Fruit fly (Drosophila melanogaster) whole organism, embryonic: ENCODE data around the gene CG12581.

Experiments
- BtbVII ChIP-seq: fragments of 200-800 bp; sonication (Bioruptor generic); optimal IDR thresholded peaks from 3 replicates; lab custom pipeline; 2017; ENCODE audit warnings: missing biosample characterization, mild to moderate bottlenecking, missing genetic modification characterization
- CG1024 ChIP-seq: fragments of 200-800 bp; sonication (Bioruptor generic); IDR thresholded peaks from 2 replicates; pipeline ENCODE4 v1.3.6; 2022; ENCODE audit warnings: missing biosample characterization, missing genetic modification characterization
- CG10321 ChIP-seq: fragments of 200-800 bp; sonication (Bioruptor generic); IDR thresholded peaks from 2 replicates; pipeline ENCODE4 v1.3.6; 2022; ENCODE audit warnings: missing biosample characterization, missing genetic modification characterization
- CG10366 ChIP-seq: fragments of 200-800 bp; sonication (Bioruptor generic); IDR thresholded peaks from 2 replicates; pipeline ENCODE4 v1.3.6; 2022; ENCODE audit warnings: missing biosample characterization, missing genetic modification characterization
- CG10462 ChIP-seq: fragments of 200-800 bp; sonication (Bioruptor generic); optimal IDR thresholded peaks from 2 replicates; lab custom pipeline; 2016; ENCODE audit warnings: missing biosample characterization, missing genetic modification characterization
- CG11504 ChIP-seq: fragments of 200-800 bp; sonication (Bioruptor generic); optimal IDR thresholded peaks from 3 replicates; lab custom pipeline; 2019; ENCODE audit warnings: missing biosample characterization, mild to moderate bottlenecking, missing genetic modification characterization, moderate library complexity
- CG12942 ChIP-seq: fragments of 200-800 bp; sonication (Bioruptor generic); optimal IDR thresholded peaks from 3 replicates; lab custom pipeline; 2016; ENCODE audit warnings: missing biosample characterization, missing genetic modification characterization
- CG13123 ChIP-seq: fragments of 200-800 bp; sonication (Bioruptor generic); optimal IDR thresholded peaks from 2 replicates; lab custom pipeline; 2016; ENCODE audit warnings: missing biosample characterization, missing genetic modification characterization
- CG13287 ChIP-seq: fragments of 200-800 bp; sonication (Bioruptor generic); IDR thresholded peaks from 2 replicates; pipeline ENCODE4 v1.3.6; 2022; ENCODE audit warnings: missing biosample characterization, missing genetic modification characterization; ENCODE audit not compliant: partially characterized antibody
- CG14860 ChIP-seq: fragments of 200-800 bp; sonication (Bioruptor generic); IDR thresholded peaks from 3 replicates; pipeline ENCODE4 v1.3.6; 2022; ENCODE audit warnings: missing biosample characterization, missing genetic modification characterization; ENCODE audit not compliant: partially characterized antibody
- CG1603 ChIP-seq: fragments of 200-800 bp; sonication (Bioruptor generic); optimal IDR thresholded peaks from 2 replicates; lab custom pipeline; 2019; ENCODE audit warnings: missing biosample characterization, mild to moderate bottlenecking, missing genetic modification characterization, moderate library complexity
- CG17385 ChIP-seq: fragments of 200-800 bp; sonication (Bioruptor generic); optimal IDR thresholded peaks from 3 replicates; lab custom pipeline; 2018; ENCODE audit warnings: missing biosample characterization, mild to moderate bottlenecking, missing genetic modification characterization
- CG1792 ChIP-seq: fragments of 200-800 bp; sonication (Bioruptor generic); optimal IDR thresholded peaks from 2 replicates; lab custom pipeline; 2016; ENCODE audit warnings: missing biosample characterization, missing genetic modification characterization
- CG2202 ChIP-seq: fragments of 200-800 bp; sonication (Bioruptor generic); optimal IDR thresholded peaks from 2 replicates; lab custom pipeline; 2018; ENCODE audit warnings: missing biosample characterization, mild to moderate bottlenecking, missing genetic modification characterization
- CG2678 ChIP-seq: fragments of 200-800 bp; sonication (Bioruptor generic); optimal IDR thresholded peaks from 3 replicates; lab custom pipeline; 2019; ENCODE audit warnings: missing biosample characterization, mild to moderate bottlenecking, missing genetic modification characterization, moderate library complexity
- CG2712 ChIP-seq: fragments of 200-800 bp; optimal IDR thresholded peaks from 3 replicates; lab custom pipeline; 2019; ENCODE audit warnings: missing biosample characterization, mild to moderate bottlenecking, missing genetic modification characterization, moderate library complexity
- CG31441 ChIP-seq: fragments of 200-800 bp; sonication (Bioruptor generic); IDR thresholded peaks from 2 replicates; pipeline ENCODE4 v1.3.6; 2022; ENCODE audit warnings: missing biosample characterization, missing genetic modification characterization
- CG43689 ChIP-seq: fragments of 200-800 bp; sonication (Bioruptor generic); IDR thresholded peaks from 2 replicates; pipeline ENCODE4 v1.3.6; 2022; ENCODE audit warnings: missing biosample characterization, missing genetic modification characterization
- CG8290 ChIP-seq, 3 experiments: fragments of 200-800 bp; sonication (Bioruptor generic); optimal IDR thresholded peaks; 2 replicates each; lab custom pipeline; 2016 to 2019; ENCODE audit warnings: missing biosample characterization in 3 of 3, missing genetic modification characterization in 3 of 3, mild to moderate bottlenecking in 2 of 3, moderate library complexity in 1 of 3
- CG9215 ChIP-seq: fragments of 200-800 bp; sonication (Bioruptor generic); IDR thresholded peaks from 2 replicates; pipeline ENCODE4 v1.3.6; 2022; ENCODE audit warnings: missing biosample characterization, missing genetic modification characterization
- CG9437 ChIP-seq: fragments of 200-800 bp; sonication (Bioruptor generic); optimal IDR thresholded peaks from 2 replicates; lab custom pipeline; 2018; ENCODE audit warnings: missing biosample characterization, mild to moderate bottlenecking, missing genetic modification characterization
- CkIIα-i1 ChIP-seq: fragments of 200-800 bp; sonication (Bioruptor generic); IDR thresholded peaks from 2 replicates; pipeline ENCODE4 v1.3.6; 2022; ENCODE audit warnings: missing biosample characterization, missing genetic modification characterization
- Dek ChIP-seq: fragments of 200-800 bp; sonication (Bioruptor generic); optimal IDR thresholded peaks from 3 replicates; lab custom pipeline; 2019; ENCODE audit warnings: missing biosample characterization, mild to moderate bottlenecking, missing genetic modification characterization, moderate library complexity
- Dip3 ChIP-seq: fragments of 200-800 bp; sonication (Bioruptor generic); optimal IDR thresholded peaks from 3 replicates; lab custom pipeline; 2016; ENCODE audit warnings: missing biosample characterization, missing genetic modification characterization
- Doc3 ChIP-seq: fragments of 200-800 bp; sonication (Bioruptor generic); IDR thresholded peaks from 3 replicates; pipeline ENCODE4 v1.3.6; 2022; ENCODE audit warnings: missing biosample characterization, missing genetic modification characterization; ENCODE audit not compliant: partially characterized antibody
- E2f2 ChIP-seq: fragments of 200-800 bp; sonication (Bioruptor generic); IDR thresholded peaks from 2 replicates; pipeline ENCODE4 v1.3.6; 2022; ENCODE audit warnings: missing biosample characterization, missing genetic modification characterization
- Elba2 ChIP-seq: fragments of 200-800 bp; sonication (Bioruptor generic); optimal IDR thresholded peaks from 3 replicates; lab custom pipeline; 2016; ENCODE audit warnings: missing biosample characterization, missing genetic modification characterization
- H2.0 ChIP-seq: fragments of 200-800 bp; sonication (Bioruptor generic); IDR thresholded peaks from 2 replicates; pipeline ENCODE4 v1.3.6; 2022; ENCODE audit warnings: missing biosample characterization, missing genetic modification characterization
- Sin3A ChIP-seq: fragments of >200 bp; optimal IDR thresholded peaks from 2 replicates; lab custom pipeline; 2018
- TFAM ChIP-seq: fragments of 200-800 bp; sonication (Bioruptor generic); optimal IDR thresholded peaks from 2 replicates; lab custom pipeline; 2017; ENCODE audit warnings: missing biosample characterization, missing genetic modification characterization, inconsistent platforms
- Tbp ChIP-seq: fragments of >200 bp; optimal IDR thresholded peaks from 2 replicates; lab custom pipeline; 2018; ENCODE audit warnings: missing biosample characterization, missing genetic modification characterization
- bcd ChIP-seq: fragments of 200-800 bp; sonication (Bioruptor generic); optimal IDR thresholded peaks from 2 replicates; lab custom pipeline; 2017; ENCODE audit warnings: missing biosample characterization, mild to moderate bottlenecking, missing genetic modification characterization
- croc ChIP-seq: fragments of 200-800 bp; sonication (Bioruptor generic); conservative IDR thresholded peaks from 3 replicates; pipeline ENCODE4 v1.3.6; 2022; ENCODE audit warnings: missing biosample characterization, missing genetic modification characterization
- eyg ChIP-seq: fragments of 200-800 bp; sonication (Bioruptor generic); optimal IDR thresholded peaks from 3 replicates; lab custom pipeline; 2016; ENCODE audit warnings: missing biosample characterization, missing genetic modification characterization
- fd102C ChIP-seq: fragments of 200-800 bp; sonication (Bioruptor generic); optimal IDR thresholded peaks from 2 replicates; lab custom pipeline; 2018; ENCODE audit warnings: missing biosample characterization, mild to moderate bottlenecking, missing genetic modification characterization, moderate library complexity
- fd64A ChIP-seq: fragments of 200-800 bp; sonication (Bioruptor generic); optimal IDR thresholded peaks from 3 replicates; lab custom pipeline; 2018; ENCODE audit warnings: missing biosample characterization, mild to moderate bottlenecking, missing genetic modification characterization
- fd96Cb ChIP-seq: fragments of 200-800 bp; sonication (Bioruptor generic); optimal IDR thresholded peaks from 2 replicates; lab custom pipeline; 2018; ENCODE audit warnings: missing biosample characterization, mild to moderate bottlenecking, missing genetic modification characterization, moderate library complexity
- ham ChIP-seq: fragments of 200-800 bp; sonication (Bioruptor generic); IDR thresholded peaks from 2 replicates; pipeline ENCODE4 v1.3.6; 2022; ENCODE audit warnings: missing biosample characterization, missing genetic modification characterization
- kah ChIP-seq: fragments of 200-800 bp; sonication (Bioruptor generic); optimal IDR thresholded peaks from 2 replicates; lab custom pipeline; 2018; ENCODE audit warnings: missing biosample characterization, mild to moderate bottlenecking, missing genetic modification characterization
- nerfin-1 ChIP-seq: fragments of 200-800 bp; sonication (Bioruptor generic); optimal IDR thresholded peaks from 3 replicates; lab custom pipeline; 2019; ENCODE audit warnings: missing biosample characterization, mild to moderate bottlenecking, missing genetic modification characterization, moderate library complexity
- p53 ChIP-seq: fragments of 200-800 bp; sonication (Bioruptor generic); optimal IDR thresholded peaks from 2 replicates; lab custom pipeline; 2016; ENCODE audit warnings: missing biosample characterization, missing genetic modification characterization
- pros ChIP-seq: fragments of 200-800 bp; sonication (Bioruptor generic); optimal IDR thresholded peaks from 3 replicates; lab custom pipeline; 2019; ENCODE audit warnings: missing biosample characterization, mild to moderate bottlenecking, missing genetic modification characterization, moderate library complexity
- sens-2 ChIP-seq: fragments of 200-800 bp; sonication (Bioruptor generic); IDR thresholded peaks from 2 replicates; pipeline ENCODE4 v1.3.6; 2022; ENCODE audit warnings: missing biosample characterization, missing genetic modification characterization
- seq ChIP-seq: fragments of 200-800 bp; sonication (Bioruptor generic); IDR thresholded peaks from 2 replicates; pipeline ENCODE4 v1.3.6; 2022; ENCODE audit warnings: missing biosample characterization, missing genetic modification characterization
- sim ChIP-seq: fragments of 200-800 bp; sonication (Bioruptor generic); IDR thresholded peaks from 2 replicates; pipeline ENCODE4 v1.3.6; 2022; ENCODE audit warnings: missing biosample characterization, missing genetic modification characterization
- slp2 ChIP-seq: fragments of 200-800 bp; sonication (Bioruptor generic); optimal IDR thresholded peaks from 2 replicates; lab custom pipeline; 2016; ENCODE audit warnings: missing biosample characterization, missing genetic modification characterization
- tio ChIP-seq: fragments of 200-800 bp; sonication (Bioruptor generic); optimal IDR thresholded peaks from 2 replicates; lab custom pipeline; 2017; ENCODE audit warnings: missing biosample characterization, missing genetic modification characterization, inconsistent platforms
- tll ChIP-seq, 2 experiments: fragments of 200-800 bp in 1 of 2; fragments of >200 bp in 1 of 2; sonication (Bioruptor generic) in 1 of 2; optimal IDR thresholded peaks; 2 replicates each; lab custom pipeline; 2017 to 2019; ENCODE audit warnings: missing biosample characterization in 2 of 2, missing genetic modification characterization in 2 of 2, mild to moderate bottlenecking in 1 of 2, moderate library complexity in 1 of 2
- tna ChIP-seq: fragments of 200-800 bp; sonication (Bioruptor generic); IDR thresholded peaks from 2 replicates; pipeline ENCODE4 v1.3.6; 2022; ENCODE audit warnings: missing biosample characterization, missing genetic modification characterization; ENCODE audit not compliant: partially characterized antibody
- wek ChIP-seq: fragments of 200-800 bp; sonication (Bioruptor generic); optimal IDR thresholded peaks from 3 replicates; lab custom pipeline; 2018; ENCODE audit warnings: missing biosample characterization, mild to moderate bottlenecking, missing genetic modification characterization, moderate library complexity
- zfh2 ChIP-seq: fragments of 200-800 bp; sonication (Bioruptor generic); optimal IDR thresholded peaks from 2 replicates; lab custom pipeline; 2016; ENCODE audit warnings: missing biosample characterization, missing genetic modification characterization

The CG12581 gene

DNA sequence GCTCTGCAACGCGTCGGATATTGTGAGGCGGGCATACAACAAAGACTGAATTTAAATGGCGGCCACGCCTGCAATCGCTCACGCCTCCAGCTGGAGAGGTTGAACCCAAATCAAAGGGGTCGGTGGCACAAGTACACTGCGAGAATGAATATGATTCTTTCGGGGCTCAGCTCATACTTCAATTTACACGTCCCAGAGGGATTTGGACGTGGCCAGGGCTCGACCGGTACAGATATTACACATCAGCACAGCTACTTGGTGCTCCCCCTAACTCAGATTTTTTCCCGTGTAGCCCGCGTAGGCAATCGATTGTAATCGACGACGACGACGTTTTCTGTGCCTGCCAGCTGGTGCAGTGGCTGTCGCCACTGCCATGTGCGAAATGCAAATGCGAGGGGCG lies 39.6 kb downstream of the CG12581 start (continued):
- TF ChIP-seq CG2202: no peak
- peak; percentile 69 for TF ChIP-seq CG9215 (GFP tag; lab: Robert Waterston, UW)
- TF ChIP-seq kah (GFP tag; lab: Kevin White, UChicago): peak; percentile 56
- TF ChIP-seq tio: peak; percentile 14
- TF ChIP-seq CG12942 (GFP tag; lab: Kevin White, UChicago): peak; percentile 71
- TF ChIP-seq fd64A: peak; percentile 35
- TF ChIP-seq sim (GFP tag; lab: Robert Waterston, UW): 0 out of 2 replicates have a peak, but pooled peaks have one; percentile 34
- peak; percentile 69 for TF ChIP-seq sens-2 (GFP tag; lab: Robert Waterston, UW)
- no peak for TF ChIP-seq CG14860 (GFP tag; lab: Robert Waterston, UW)
- peak; percentile 70 for TF ChIP-seq CG43689 (GFP tag; lab: Robert Waterston, UW)
- TF ChIP-seq nerfin-1 (tag; lab: Kevin White, UChicago): peak; percentile 57
- TF ChIP-seq CG8290 (GFP tag; optimal IDR thresholded peaks at IDR 0.05; lab: Kevin White, UChicago): no peak
- peak in 1 of 2 experiments; percentile 95 for TF ChIP-seq CG8290 (tag; optimal IDR thresholded peaks at IDR 0.05; lab: Kevin White, UChicago)
- no peak for TF ChIP-seq CG13287 (GFP tag; lab: Robert Waterston, UW)
- peak; percentile 76 for TF ChIP-seq bcd (GFP tag; lab: Kevin White, UChicago)
- peak; percentile 75 for TF ChIP-seq CG2678 (tag; lab: Kevin White, UChicago)
- peak; percentile 77 for TF ChIP-seq seq
- no peak for TF ChIP-seq Elba2 (GFP tag; lab: Kevin White, UChicago)
- no peak for TF ChIP-seq fd102C
- TF ChIP-seq Sin3A (lab: Kevin White, UChicago): no peak
- TF ChIP-seq CG10366 (GFP tag; lab: Robert Waterston, UW): peak; percentile 91
- TF ChIP-seq CG1603: peak; percentile 92
- no peak for TF ChIP-seq pros (GFP tag; lab: Kevin White, UChicago)
- peak; percentile 54; the same call in 1 of the 2 replicates for TF ChIP-seq CkIIα-i1
- peak; percentile 59 for TF ChIP-seq BtbVII
- TF ChIP-seq CG10462: peak; percentile 8
- TF ChIP-seq Dip3 (GFP tag; lab: Kevin White, UChicago): peak; percentile 47
- peak; percentile 77 for TF ChIP-seq slp2 (GFP tag; lab: Kevin White, UChicago)
- TF ChIP-seq p53: peak; percentile 34
- TF ChIP-seq CG31441 (GFP tag; lab: Robert Waterston, UW): peak; percentile 75
- TF ChIP-seq CG2712: peak; percentile 79
- TF ChIP-seq croc (GFP tag; lab: Robert Waterston, UW): peak; percentile 74
- TF ChIP-seq CG13123 (GFP tag; lab: Kevin White, UChicago): peak; percentile 26
- peak; percentile 66 for TF ChIP-seq CG17385 (GFP tag; lab: Kevin White, UChicago)
- peak; percentile 39 for TF ChIP-seq CG9437 (GFP tag; lab: Kevin White, UChicago)
- peak; percentile 81 for TF ChIP-seq fd96Cb (tag; lab: Kevin White, UChicago)
- peak; percentile 40 for TF ChIP-seq eyg (GFP tag; lab: Kevin White, UChicago)
- peak; percentile 12 for TF ChIP-seq zfh2
- TF ChIP-seq CG1792 (GFP tag; lab: Kevin White, UChicago): peak; percentile 46
- TF ChIP-seq E2f2 (GFP tag; lab: Robert Waterston, UW): peak; percentile 52
- peak; percentile 50; the same call in 1 of the 2 replicates for TF ChIP-seq ham (GFP tag; lab: Robert Waterston, UW)
- TF ChIP-seq TFAM (GFP tag; lab: Kevin White, UChicago): peak; percentile 14
- TF ChIP-seq Dek (tag; lab: Kevin White, UChicago): peak; percentile 44
- peak; percentile 66 for TF ChIP-seq CG10321 (GFP tag; lab: Robert Waterston, UW)
- TF ChIP-seq tna: no peak
- TF ChIP-seq tll (GFP tag; optimal IDR thresholded peaks at IDR 0.05; lab: Kevin White, UChicago): no peak
- no peak for TF ChIP-seq Tbp (GFP tag; lab: Kevin White, UChicago)
- peak; percentile 37 for TF ChIP-seq wek
- peak; percentile 85 for TF ChIP-seq H2.0
- peak; percentile 84 for TF ChIP-seq CG1024 (GFP tag; lab: Robert Waterston, UW)
- TF ChIP-seq Doc3 (GFP tag; lab: Robert Waterston, UW): no peak
- TF ChIP-seq CG11504: peak; percentile 88
